Fruit fly (Drosophila melanogaster) whole organism, pupa: Measurements from ENCODE around the gene vsg.

Source experiments
- CG10348 ChIP-seq: fragments of 200-800 bp; sonication (Bioruptor generic); IDR thresholded peaks from 2 replicates; pipeline ENCODE4 v1.3.6; 2022; ENCODE audit warnings: missing biosample characterization, missing genetic modification characterization
- CG12605 ChIP-seq: fragments of 200-800 bp; sonication (Bioruptor generic); IDR thresholded peaks from 2 replicates; pipeline ENCODE4 v1.3.6; 2022; ENCODE audit warnings: missing biosample characterization, missing genetic modification characterization
- CG14655 ChIP-seq: fragments of 200-800 bp; sonication (Bioruptor generic); optimal IDR thresholded peaks from 3 replicates; lab custom pipeline; 2017; ENCODE audit warnings: mild to moderate bottlenecking, missing biosample characterization, missing genetic modification reagents, missing genetic modification characterization
- CG32121 ChIP-seq: fragments of 200-800 bp; sonication (Bioruptor generic); IDR thresholded peaks from 2 replicates; pipeline ENCODE4 v1.3.6; 2022; ENCODE audit warnings: missing biosample characterization, missing genetic modification characterization
- CG4496 ChIP-seq: fragments of 200-800 bp; sonication (Bioruptor generic); IDR thresholded peaks from 3 replicates; pipeline ENCODE4 v1.3.6; 2022; ENCODE audit warnings: missing biosample characterization, missing genetic modification characterization
- CG8301 ChIP-seq: fragments of 200-800 bp; sonication (Bioruptor generic); optimal IDR thresholded peaks from 2 replicates; lab custom pipeline; 2018; ENCODE audit warnings: missing biosample characterization, mild to moderate bottlenecking, missing genetic modification characterization
- CG9948 ChIP-seq: fragments of 200-800 bp; sonication (Bioruptor generic); optimal IDR thresholded peaks from 2 replicates; lab custom pipeline; 2018; ENCODE audit warnings: missing biosample characterization, mild to moderate bottlenecking, missing genetic modification characterization, moderate library complexity
- EcR ChIP-seq: fragments of 200-800 bp; sonication (Bioruptor generic); optimal IDR thresholded peaks from 3 replicates; lab custom pipeline; 2019; ENCODE audit warnings: missing biosample characterization, missing genetic modification characterization, mild to moderate bottlenecking, moderate library complexity, missing genetic modification reagents
- Pif1A ChIP-seq: fragments of 200-800 bp; sonication (Bioruptor generic); optimal IDR thresholded peaks from 3 replicates; lab custom pipeline; 2016; ENCODE audit warnings: missing biosample characterization, missing genetic modification characterization
- Pif1B ChIP-seq: fragments of 200-800 bp; sonication (Bioruptor generic); optimal IDR thresholded peaks from 3 replicates; lab custom pipeline; 2016; ENCODE audit warnings: missing biosample characterization, missing genetic modification characterization
- Snoo ChIP-seq: fragments of 200-800 bp; sonication (Bioruptor generic); optimal IDR thresholded peaks from 3 replicates; lab custom pipeline; 2017; ENCODE audit warnings: missing biosample characterization, mild to moderate bottlenecking, missing genetic modification characterization, inconsistent platforms
- gl ChIP-seq: fragments of 200-800 bp; sonication (Bioruptor generic); optimal IDR thresholded peaks from 2 replicates; lab custom pipeline; 2018; ENCODE audit warnings: missing biosample characterization, mild to moderate bottlenecking, missing genetic modification characterization
- rn ChIP-seq: fragments of 200-800 bp; sonication (Bioruptor generic); IDR thresholded peaks from 2 replicates; pipeline ENCODE4 v1.3.6; 2022; ENCODE audit warnings: missing biosample characterization, missing genetic modification characterization

- TF ChIP-seq CG12605 (GFP tag; lab: Robert Waterston, UW) (peak; percentile 32; the same call in 1 of the 2 replicates), gl (tag; lab: Kevin White, UChicago) (no peak), Snoo (tag; lab: Kevin White, UChicago) (no peak), CG14655 (no peak), rn (no peak), Pif1A (GFP tag; lab: Kevin White, UChicago) (no peak), CG8301 (no peak), CG9948 (tag; lab: Kevin White, UChicago) (no peak), CG32121 (GFP tag; lab: Robert Waterston, UW) (no peak; the same call in 1 of the 2 replicates), EcR (GFP tag; lab: Kevin White, UChicago) (peak; percentile 80), CG10348 (GFP tag; lab: Robert Waterston, UW) (no peak), CG4496 (GFP tag; lab: Robert Waterston, UW) (no peak), Pif1B (no peak)
These were observed 21.8 kb upstream of the vsg start for dm6 chr3L:9692234-9692891.
